Worm (Caenorhabditis elegans) whole organism, L4 larva: ENCODE measurements around the gene ZC132.9.

Experiments
- F10B5.3 ChIP-seq: sonication (generic microtip); optimal IDR thresholded peaks from 2 replicates; lab custom pipeline; 2016; ENCODE audit warnings: mild to moderate bottlenecking, missing genetic modification characterization, missing compliant biosample characterization
- F44E2.7 ChIP-seq: fragments of 200-800 bp; sonication (Bioruptor generic); IDR thresholded peaks from 2 replicates; pipeline ENCODE4 v2.1.2; 2022; ENCODE audit warnings: missing genetic modification characterization, missing compliant biosample characterization
- T26A8.4 ChIP-seq: fragments of 200-800 bp; sonication (Bioruptor generic); IDR thresholded peaks from 2 replicates; pipeline ENCODE4 v1.3.6; 2022; ENCODE audit warnings: missing genetic modification characterization, missing compliant biosample characterization
- Y105C5A.15 ChIP-seq: fragments of 200-800 bp; sonication (Bioruptor generic); IDR thresholded peaks from 2 replicates; pipeline ENCODE4 v1.3.6; 2022; ENCODE audit warnings: missing genetic modification characterization, missing compliant biosample characterization
- Y5F2A.4 ChIP-seq: fragments of 200-800 bp; sonication (Bioruptor generic); optimal IDR thresholded peaks from 2 replicates; lab custom pipeline; 2018; ENCODE audit warnings: mild to moderate bottlenecking, missing genetic modification characterization, missing compliant biosample characterization
- Y75B8A.6 ChIP-seq: fragments of 200-800 bp; sonication (Bioruptor generic); IDR thresholded peaks from 2 replicates; pipeline ENCODE4 v1.3.6; 2022; ENCODE audit warnings: missing genetic modification reagents, missing genetic modification characterization, missing compliant biosample characterization
- ZK546.5 ChIP-seq, 2 experiments: sonication (generic microtip); optimal IDR thresholded peaks; 2 replicates each; lab custom pipeline; 2017; ENCODE audit warnings: missing biosample characterization in 2 of 2, missing genetic modification characterization in 2 of 2
- aha-1 ChIP-seq: fragments of 150-350 bp; peaks from one replicate; lab custom pipeline; 2014; ENCODE audit warnings: missing biosample characterization, missing genetic modification characterization
- aly-2 ChIP-seq: sonication (generic microtip); optimal IDR thresholded peaks from 2 replicates; lab custom pipeline; 2018; ENCODE audit warnings: missing biosample characterization, missing genetic modification characterization
- ceh-20 ChIP-seq: fragments of 200-800 bp; sonication (Bioruptor generic); IDR thresholded peaks from 2 replicates; pipeline ENCODE4 v1.3.6; 2022; ENCODE audit warnings: missing genetic modification reagents, missing genetic modification characterization, missing compliant biosample characterization
- ceh-28 ChIP-seq: fragments of 150-350 bp; optimal IDR thresholded peaks from 2 replicates; lab custom pipeline; 2014; ENCODE audit warnings: missing biosample characterization, missing genetic modification reagents, missing genetic modification characterization
- ces-1 ChIP-seq: fragments of 150-350 bp; sonication (generic microtip); optimal IDR thresholded peaks from 4 replicates; lab custom pipeline; 2014; ENCODE audit warnings: missing biosample characterization, missing genetic modification reagents, missing genetic modification characterization
- daf-16 ChIP-seq, 3 experiments: sonication (generic microtip); optimal IDR thresholded peaks; 2 replicates each; lab custom pipeline; 2016 to 2017; ENCODE audit warnings: missing genetic modification characterization in 3 of 3, missing genetic modification reagents in 3 of 3, mild to moderate bottlenecking in 2 of 3, missing compliant biosample characterization in 2 of 3, missing biosample characterization in 1 of 3, moderate library complexity in 1 of 3
- daf-19 ChIP-seq: fragments of 200-800 bp; sonication (Bioruptor generic); conservative IDR thresholded peaks from 2 replicates; pipeline ENCODE4 v1.3.6; 2022; ENCODE audit warnings: missing genetic modification characterization, missing compliant biosample characterization
- daf-8 ChIP-seq: fragments of 200-800 bp; sonication (Bioruptor generic); IDR thresholded peaks from 2 replicates; pipeline ENCODE4 v1.3.6; 2022; ENCODE audit warnings: missing genetic modification characterization, missing compliant biosample characterization
- dmd-9 ChIP-seq: fragments of 200-800 bp; sonication (Bioruptor generic); IDR thresholded peaks from 2 replicates; pipeline ENCODE4 v1.3.6; 2022; ENCODE audit warnings: missing genetic modification reagents, missing genetic modification characterization, missing compliant biosample characterization
- dpl-1 ChIP-seq: fragments of 150-350 bp; optimal IDR thresholded peaks from 2 replicates; lab custom pipeline; 2014; ENCODE audit warnings: missing biosample characterization, missing genetic modification reagents, missing genetic modification characterization
- duxl-1 ChIP-seq: sonication (generic microtip); optimal IDR thresholded peaks from 2 replicates; lab custom pipeline; 2016; ENCODE audit warnings: mild to moderate bottlenecking, missing genetic modification characterization, moderate library complexity, missing compliant biosample characterization; ENCODE audit not compliant: poor library complexity
- fkh-10 ChIP-seq: fragments of 150-350 bp; optimal IDR thresholded peaks from 2 replicates; lab custom pipeline; 2014; ENCODE audit warnings: missing biosample characterization, missing genetic modification reagents, missing genetic modification characterization
- fos-1 ChIP-seq: fragments of 150-350 bp; optimal IDR thresholded peaks from 2 replicates; lab custom pipeline; 2014; ENCODE audit warnings: missing biosample characterization, missing genetic modification characterization
- gei-8 ChIP-seq: fragments of 200-800 bp; sonication (Bioruptor generic); optimal IDR thresholded peaks from 2 replicates; lab custom pipeline; 2018; ENCODE audit warnings: mild to moderate bottlenecking, missing genetic modification characterization, missing compliant biosample characterization
- hif-1 ChIP-seq, 2 experiments: sonication (generic microtip); optimal IDR thresholded peaks; 2 replicates each; lab custom pipeline; 2016 to 2017; ENCODE audit warnings: missing compliant biosample characterization in 2 of 2, missing genetic modification characterization in 2 of 2, missing genetic modification reagents in 2 of 2, missing genotype in 2 of 2, mild to moderate bottlenecking in 1 of 2
- hlh-30 ChIP-seq: sonication (generic microtip); optimal IDR thresholded peaks from 2 replicates; lab custom pipeline; 2017; ENCODE audit warnings: antibody characterized with exemption, mild to moderate bottlenecking, missing genetic modification characterization, missing compliant biosample characterization; ENCODE audit not compliant: insufficient read depth
- hmg-1.1 ChIP-seq: fragments of 200-800 bp; sonication (Bioruptor generic); IDR thresholded peaks from 2 replicates; pipeline ENCODE4 v1.3.6; 2022; ENCODE audit warnings: missing genetic modification reagents, missing genetic modification characterization, missing compliant biosample characterization
- jun-1 ChIP-seq: fragments of 150-350 bp; optimal IDR thresholded peaks from 2 replicates; lab custom pipeline; 2014; ENCODE audit warnings: missing biosample characterization, missing genetic modification reagents, missing genetic modification characterization
- lim-7 ChIP-seq: fragments of 200-800 bp; sonication (Bioruptor generic); IDR thresholded peaks from 2 replicates; pipeline ENCODE4 v1.3.6; 2022; ENCODE audit warnings: missing genetic modification characterization, missing compliant biosample characterization
- lin-1 ChIP-seq: fragments of 200-800 bp; sonication (Bioruptor generic); IDR thresholded peaks from 2 replicates; pipeline ENCODE4 v1.3.6; 2022; ENCODE audit warnings: missing genetic modification reagents, missing genetic modification characterization, missing compliant biosample characterization
- lin-13 ChIP-seq: fragments of 150-350 bp; optimal IDR thresholded peaks from 2 replicates; lab custom pipeline; 2014; ENCODE audit warnings: missing biosample characterization, missing genetic modification reagents, missing genetic modification characterization
- lin-38 ChIP-seq: fragments of 200-800 bp; sonication (Bioruptor generic); IDR thresholded peaks from 2 replicates; pipeline ENCODE4 v1.3.6; 2022; ENCODE audit warnings: missing genetic modification reagents, missing genetic modification characterization, missing compliant biosample characterization
- madf-9 ChIP-seq: fragments of 200-800 bp; sonication (Bioruptor generic); conservative IDR thresholded peaks from 2 replicates; pipeline ENCODE4 v1.3.6; 2022; ENCODE audit warnings: missing genetic modification reagents, missing genetic modification characterization, missing compliant biosample characterization
- mdt-29 ChIP-seq: fragments of 200-800 bp; sonication (Bioruptor generic); IDR thresholded peaks from 2 replicates; pipeline ENCODE4 v1.3.6; 2022; ENCODE audit warnings: missing genetic modification reagents, missing genetic modification characterization, missing compliant biosample characterization
- mxl-3 ChIP-seq: fragments of 200-800 bp; sonication (Bioruptor generic); optimal IDR thresholded peaks from 2 replicates; lab custom pipeline; 2018; ENCODE audit warnings: mild to moderate bottlenecking, missing genetic modification characterization, missing compliant biosample characterization
- nhr-10 ChIP-seq: fragments of 150-350 bp; optimal IDR thresholded peaks from 2 replicates; lab custom pipeline; 2014; ENCODE audit warnings: missing biosample characterization, missing genetic modification characterization
- nhr-102 ChIP-seq: sonication (generic microtip); optimal IDR thresholded peaks from 2 replicates; lab custom pipeline; 2016; ENCODE audit warnings: mild to moderate bottlenecking, missing genetic modification characterization, moderate library complexity, missing compliant biosample characterization
- nhr-6 ChIP-seq: fragments of 150-350 bp; optimal IDR thresholded peaks from 2 replicates; lab custom pipeline; 2014; ENCODE audit warnings: missing biosample characterization, missing genetic modification characterization
- nhr-76 ChIP-seq: fragments of 150-350 bp; optimal IDR thresholded peaks from 2 replicates; lab custom pipeline; 2014; ENCODE audit warnings: missing biosample characterization, missing genetic modification characterization
- php-3 ChIP-seq: fragments of 200-800 bp; sonication (Bioruptor generic); IDR thresholded peaks from 2 replicates; pipeline ENCODE4 v1.3.6; 2022; ENCODE audit warnings: missing genetic modification reagents, missing genetic modification characterization, missing compliant biosample characterization
- saeg-2 ChIP-seq: fragments of 200-800 bp; sonication (Bioruptor generic); IDR thresholded peaks from 2 replicates; pipeline ENCODE4 v1.3.6; 2022; ENCODE audit warnings: missing genetic modification reagents, missing genetic modification characterization, missing compliant biosample characterization
- sdz-12 ChIP-seq: fragments of 200-800 bp; sonication (Bioruptor generic); optimal IDR thresholded peaks from 2 replicates; lab custom pipeline; 2018; ENCODE audit warnings: mild to moderate bottlenecking, missing genetic modification characterization, missing compliant biosample characterization
- skn-1 ChIP-seq: fragments of 150-350 bp; optimal IDR thresholded peaks from 2 replicates; lab custom pipeline; 2014; ENCODE audit warnings: missing biosample characterization, missing genetic modification characterization
- snpc-1.2 ChIP-seq: fragments of 200-800 bp; sonication (Bioruptor generic); IDR thresholded peaks from 2 replicates; pipeline ENCODE4 v1.3.6; 2022; ENCODE audit warnings: missing genetic modification reagents, missing genetic modification characterization, missing compliant biosample characterization
- snpc-4 ChIP-seq: fragments of 150-350 bp; optimal IDR thresholded peaks from 2 replicates; lab custom pipeline; 2014; ENCODE audit warnings: missing biosample characterization, missing genetic modification characterization
- spr-1 ChIP-seq: sonication (generic microtip); optimal IDR thresholded peaks from 2 replicates; lab custom pipeline; 2016; ENCODE audit warnings: mild to moderate bottlenecking, missing genetic modification characterization, missing compliant biosample characterization
- spr-3 ChIP-seq: fragments of 200-800 bp; sonication (Bioruptor generic); optimal IDR thresholded peaks from 2 replicates; lab custom pipeline; 2018; ENCODE audit warnings: mild to moderate bottlenecking, missing genetic modification characterization, missing compliant biosample characterization
- tag-97 ChIP-seq: fragments of 200-800 bp; sonication (Bioruptor generic); IDR thresholded peaks from 2 replicates; pipeline ENCODE4 v1.3.6; 2022; ENCODE audit warnings: missing genetic modification characterization, missing compliant biosample characterization
- unc-130 ChIP-seq: sonication (generic microtip); optimal IDR thresholded peaks from 2 replicates; lab custom pipeline; 2016; ENCODE audit warnings: missing genetic modification reagents, missing genetic modification characterization, missing compliant biosample characterization
- vab-7 ChIP-seq: fragments of 200-800 bp; sonication (Bioruptor generic); IDR thresholded peaks from 2 replicates; pipeline ENCODE4 v1.3.6; 2022; ENCODE audit warnings: missing genetic modification reagents, missing genetic modification characterization, missing compliant biosample characterization
- zag-1 ChIP-seq: fragments of 150-350 bp; optimal IDR thresholded peaks from 2 replicates; lab custom pipeline; 2014; ENCODE audit warnings: missing biosample characterization, missing genetic modification characterization
- ztf-7 ChIP-seq: fragments of 150-350 bp; optimal IDR thresholded peaks from 2 replicates; lab custom pipeline; 2014; ENCODE audit warnings: missing biosample characterization, missing genetic modification characterization

Gene ZC132.9

ce11 chrV:4356047-4356612, 36.4 kb upstream of the ZC132.9 start:
- TF ChIP-seq Y75B8A.6 (GFP tag; lab: Robert Waterston, UW) (no peak), mxl-3 (no peak), tag-97 (GFP tag; lab: Robert Waterston, UW) (no peak), lin-1 (GFP tag; lab: Robert Waterston, UW) (no peak), T26A8.4 (GFP tag; lab: Robert Waterston, UW) (no peak), jun-1 (tag; lab: Kevin White, UChicago) (no peak), lin-38 (GFP tag; lab: Robert Waterston, UW) (no peak), daf-16 (GFP tag; optimal IDR thresholded peaks at IDR 0.05; lab: Kevin White, UChicago) (no peak), daf-16 (tag; optimal IDR thresholded peaks at IDR 0.05; lab: Kevin White, UChicago) (no peak), Y5F2A.4 (no peak), daf-19 (GFP tag; lab: Robert Waterston, UW) (no peak), nhr-6 (no peak), zag-1 (tag; lab: Kevin White, UChicago) (no peak), skn-1 (no peak), hif-1 (tag; optimal IDR thresholded peaks at IDR 0.05; lab: Kevin White, UChicago) (no peak), nhr-102 (tag; lab: Kevin White, UChicago) (no peak), ceh-20 (GFP tag; lab: Robert Waterston, UW) (no peak), saeg-2 (GFP tag; lab: Robert Waterston, UW) (no peak)
- TF ChIP-seq, all 104 proteins: peak for 0

DNA sequence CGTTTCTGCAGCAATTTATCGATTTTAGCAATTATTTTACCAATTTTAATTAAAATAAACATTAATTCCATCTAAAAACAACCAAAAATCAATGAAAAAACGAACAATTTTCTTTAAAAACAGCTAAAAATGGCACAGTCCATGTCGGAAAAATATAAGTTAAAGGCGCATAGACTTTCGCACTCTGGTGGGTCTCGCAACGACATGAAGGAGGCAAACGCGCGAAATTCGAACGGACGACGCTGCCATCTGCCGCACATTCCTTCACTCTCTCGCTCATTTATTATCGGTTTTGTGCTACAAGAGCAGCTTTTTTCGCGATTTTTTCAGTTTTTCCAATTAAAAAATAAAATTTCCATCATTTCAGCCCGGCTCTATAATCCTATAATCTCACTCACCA, 27.0 kb upstream of the ZC132.9 start, which contains the start of gene mcm-7:
TSS of gene mcm-7 (plus strand) at position 368 of the 400 bp plus-strand sequence.
- TF ChIP-seq nhr-10 (tag; lab: Kevin White, UChicago), result no peak
- no peak for TF ChIP-seq Y75B8A.6 (GFP tag; lab: Robert Waterston, UW)
- TF ChIP-seq sdz-12, result no peak
- TF ChIP-seq gei-8 (GFP tag; lab: Kevin White, UChicago), result no peak
- no peak for TF ChIP-seq F44E2.7 (GFP tag; lab: Robert Waterston, UW)
- TF ChIP-seq mdt-29 (GFP tag; lab: Robert Waterston, UW), result no peak
- no peak for TF ChIP-seq aly-2
- TF ChIP-seq fkh-10 (GFP tag; lab: Kevin White, UChicago), result no peak
- peak; percentile 93 for TF ChIP-seq dpl-1 (GFP tag; lab: Kevin White, UChicago)
- peak; percentile 22 for TF ChIP-seq unc-130 (GFP tag; lab: Kevin White, UChicago)
- no peak for TF ChIP-seq fos-1 (tag; lab: Kevin White, UChicago)
- TF ChIP-seq aha-1, result peak; percentile 68
- TF ChIP-seq duxl-1 (tag; lab: Kevin White, UChicago), result no peak
- no peak for TF ChIP-seq spr-3 (GFP tag; lab: Kevin White, UChicago)
- TF ChIP-seq saeg-2 (GFP tag; lab: Robert Waterston, UW), result no peak
- no peak for TF ChIP-seq ZK546.5 (tag; optimal IDR thresholded peaks at IDR 0.05; lab: Kevin White, UChicago)
- TF ChIP-seq hif-1 (tag; optimal IDR thresholded peaks at IDR 0.05; lab: Kevin White, UChicago), result peak in 1 of 2 experiments; percentile 30
- no peak for TF ChIP-seq hlh-30 (tag; lab: Kevin White, UChicago)
- TF ChIP-seq vab-7 (GFP tag; lab: Robert Waterston, UW), result no peak
- TF ChIP-seq daf-8 (GFP tag; lab: Robert Waterston, UW), result no peak
- no peak for TF ChIP-seq Y105C5A.15 (GFP tag; lab: Robert Waterston, UW)
- no peak for TF ChIP-seq mxl-3
- TF ChIP-seq ces-1 (GFP tag; lab: Kevin White, UChicago), result no peak
- peak; percentile 33 for TF ChIP-seq lin-13 (GFP tag; lab: Kevin White, UChicago)
- no peak for TF ChIP-seq madf-9
- TF ChIP-seq hmg-1.1 (GFP tag; lab: Robert Waterston, UW), result peak; percentile 39; the same call in 1 of the 2 replicates
- TF ChIP-seq jun-1 (tag; lab: Kevin White, UChicago), result no peak
- no peak for TF ChIP-seq nhr-76 (tag; lab: Kevin White, UChicago)
- no peak for TF ChIP-seq snpc-4
- TF ChIP-seq php-3 (GFP tag; lab: Robert Waterston, UW), result no peak
- no peak for TF ChIP-seq ceh-28
- TF ChIP-seq lim-7 (GFP tag; lab: Robert Waterston, UW), result no peak
- TF ChIP-seq snpc-1.2 (GFP tag; lab: Robert Waterston, UW), result no peak
- no peak for TF ChIP-seq dmd-9 (GFP tag; lab: Robert Waterston, UW)
- no peak for TF ChIP-seq ztf-7 (tag; lab: Kevin White, UChicago)
- no peak for TF ChIP-seq spr-1 (tag; lab: Kevin White, UChicago)
- TF ChIP-seq F10B5.3 (tag; lab: Kevin White, UChicago), result no peak
